Fruit fly (Drosophila melanogaster): Measurements from ENCODE around the gene raskol.

- no peak for TF ChIP-seq CG8478 (optimal IDR thresholded peaks at IDR 0.05)
- no peak for TF ChIP-seq CTCF (optimal IDR thresholded peaks at IDR 0.05)
Observed at dm6 chrX:17736101-17736728, 26.3 kb downstream of the raskol start.
